Worm (Caenorhabditis elegans) whole organism, early embryonic: ENCODE measurements around the gene C28H8.3.

Source experiments
- B0310.2 ChIP-seq: sonication (generic microtip); optimal IDR thresholded peaks from 2 replicates; lab custom pipeline; 2016; ENCODE audit warnings: mild to moderate bottlenecking, missing genetic modification characterization, missing compliant biosample characterization
- F13C5.2 ChIP-seq: sonication (generic microtip); optimal IDR thresholded peaks from 2 replicates; lab custom pipeline; 2017; ENCODE audit warnings: mild to moderate bottlenecking, missing genetic modification characterization, inconsistent platforms, missing compliant biosample characterization
- aly-1 ChIP-seq: sonication (generic microtip); optimal IDR thresholded peaks from 2 replicates; lab custom pipeline; 2016; ENCODE audit warnings: missing genetic modification characterization, missing compliant biosample characterization
- ama-1 ChIP-seq: fragments of 150-350 bp; optimal IDR thresholded peaks from 2 replicates; lab custom pipeline; 2014
- ceh-36 ChIP-seq: sonication (generic microtip); optimal IDR thresholded peaks from 2 replicates; lab custom pipeline; 2016; ENCODE audit warnings: missing genetic modification characterization, inconsistent platforms, missing compliant biosample characterization
- ets-7 ChIP-seq: sonication (generic microtip); optimal IDR thresholded peaks from 2 replicates; lab custom pipeline; 2016; ENCODE audit warnings: missing genotype, missing genetic modification characterization, missing compliant biosample characterization
- flt-1 ChIP-seq: fragments of 200-800 bp; sonication (Bioruptor generic); IDR thresholded peaks from 2 replicates; pipeline ENCODE4 v1.3.6; 2022; ENCODE audit warnings: missing genetic modification characterization, missing compliant biosample characterization
- hmg-4 ChIP-seq: fragments of 200-800 bp; sonication (Bioruptor generic); optimal IDR thresholded peaks from 2 replicates; lab custom pipeline; 2018; ENCODE audit warnings: mild to moderate bottlenecking, missing genetic modification characterization, missing compliant biosample characterization
- hnd-1 ChIP-seq: sonication (generic microtip); optimal IDR thresholded peaks from 2 replicates; lab custom pipeline; 2016; ENCODE audit warnings: missing genetic modification characterization, missing compliant biosample characterization
- pes-1 ChIP-seq: fragments of 200-800 bp; sonication (Bioruptor generic); IDR thresholded peaks from 2 replicates; pipeline ENCODE4 v1.3.6; 2022; ENCODE audit warnings: missing genetic modification reagents, missing genetic modification characterization, missing compliant biosample characterization
- scrt-1 ChIP-seq: fragments of 200-800 bp; sonication (Bioruptor generic); IDR thresholded peaks from 2 replicates; pipeline ENCODE4 v1.3.6; 2022; ENCODE audit warnings: missing genetic modification characterization, missing compliant biosample characterization
- sea-1 ChIP-seq: fragments of 200-800 bp; sonication (Bioruptor generic); conservative IDR thresholded peaks from 2 replicates; pipeline ENCODE4 v1.3.6; 2022; ENCODE audit warnings: missing genetic modification characterization, missing compliant biosample characterization
- tbx-37 ChIP-seq: fragments of 200-800 bp; sonication (Bioruptor generic); conservative IDR thresholded peaks from 2 replicates; pipeline ENCODE4 v1.3.6; 2022; ENCODE audit warnings: missing genetic modification reagents, missing genetic modification characterization, missing compliant biosample characterization
- tra-4 ChIP-seq: sonication (generic microtip); optimal IDR thresholded peaks from 2 replicates; lab custom pipeline; 2017; ENCODE audit warnings: missing genetic modification characterization, missing compliant biosample characterization

- TF ChIP-seq F13C5.2 (no peak), flt-1 (GFP tag; lab: Robert Waterston, UW) (no peak), ets-7 (tag; lab: Kevin White, UChicago) (no peak), hnd-1 (tag; lab: Kevin White, UChicago) (no peak), ama-1 (lab: Kevin White, UChicago) (no peak), pes-1 (GFP tag; lab: Robert Waterston, UW) (no peak), ceh-36 (no peak), aly-1 (tag; lab: Kevin White, UChicago) (no peak), hmg-4 (GFP tag; lab: Kevin White, UChicago) (no peak), tra-4 (tag; lab: Kevin White, UChicago) (no peak), B0310.2 (tag; lab: Kevin White, UChicago) (no peak), scrt-1 (GFP tag; lab: Robert Waterston, UW) (no peak), sea-1 (no peak), tbx-37 (no peak)
These were observed 33.6 kb downstream of the C28H8.3 start for ce11 chrIII:5942104-5942503.
